Fruit fly (Drosophila melanogaster) whole organism: ENCODE measurements around the gene CG18622.

ENCODE experiments used
- CG8478 ChIP-seq: fragments of >200 bp; optimal IDR thresholded peaks from 2 replicates; lab custom pipeline; 2018; ENCODE audit warnings: inconsistent platforms
- Dll ChIP-seq: fragments of >200 bp; optimal IDR thresholded peaks from 2 replicates; lab custom pipeline; 2017
- EcR ChIP-seq, 2 experiments: fragments of >200 bp; optimal IDR thresholded peaks; 2 replicates each; lab custom pipeline; 2017; ENCODE audit warnings: missing biosample characterization in 2 of 2, missing genetic modification characterization in 2 of 2, missing genetic modification reagents in 2 of 2
- pan ChIP-seq: fragments of >200 bp; optimal IDR thresholded peaks from 2 replicates; lab custom pipeline; 2017
- psq ChIP-seq: fragments of >200 bp; optimal IDR thresholded peaks from 2 replicates; lab custom pipeline; 2017
- usp ChIP-seq: fragments of >200 bp; optimal IDR thresholded peaks from 2 replicates; lab custom pipeline; 2017; ENCODE audit warnings: missing biosample characterization, missing genetic modification characterization, mixed read lengths

The CG18622 gene

DNA sequence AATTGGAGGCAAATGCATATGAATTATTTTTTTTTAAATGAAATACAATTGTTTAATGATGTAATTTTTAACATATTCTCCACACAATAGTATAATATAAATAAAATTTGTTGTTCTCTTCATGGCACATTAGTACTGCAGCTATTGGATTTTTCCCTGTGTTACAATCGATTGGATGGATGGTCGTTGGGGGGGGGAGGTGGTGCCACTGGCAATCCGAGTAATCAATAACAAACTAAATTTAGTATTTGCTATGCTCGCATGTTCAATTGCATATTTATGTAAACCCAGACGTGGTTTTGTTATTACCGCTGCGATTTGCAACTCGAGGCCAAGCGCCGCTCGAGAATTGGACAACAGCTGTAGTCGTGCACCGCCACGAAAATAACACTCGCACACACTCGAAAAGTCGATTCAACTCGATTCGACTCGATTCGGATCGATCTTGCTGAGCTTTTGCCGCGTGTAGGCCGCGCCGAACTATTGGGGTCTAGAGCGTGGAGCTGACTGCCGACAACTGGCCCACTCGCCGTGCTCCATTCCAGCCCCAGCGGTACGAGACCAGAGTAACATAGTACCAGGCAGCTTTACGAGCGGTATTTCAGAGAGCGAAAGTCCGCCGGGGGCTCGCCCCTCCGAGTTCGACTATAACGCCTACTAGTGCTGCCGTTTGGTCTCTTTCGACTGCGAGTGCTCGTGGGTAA lies at the start of gene CG18622:
CG18622 (minus strand) TSS at position 513 of the 704 bp plus-strand sequence.
- TF ChIP-seq psq (lab: Kevin White, UChicago) (no peak), CG8478 (lab: Kevin White, UChicago) (no peak), Dll (lab: Kevin White, UChicago) (no peak), EcR (GFP tag; optimal IDR thresholded peaks at IDR 0.05; lab: Kevin White, UChicago) (no peak), usp (GFP tag; lab: Kevin White, UChicago) (no peak), pan (no peak)

DNA sequence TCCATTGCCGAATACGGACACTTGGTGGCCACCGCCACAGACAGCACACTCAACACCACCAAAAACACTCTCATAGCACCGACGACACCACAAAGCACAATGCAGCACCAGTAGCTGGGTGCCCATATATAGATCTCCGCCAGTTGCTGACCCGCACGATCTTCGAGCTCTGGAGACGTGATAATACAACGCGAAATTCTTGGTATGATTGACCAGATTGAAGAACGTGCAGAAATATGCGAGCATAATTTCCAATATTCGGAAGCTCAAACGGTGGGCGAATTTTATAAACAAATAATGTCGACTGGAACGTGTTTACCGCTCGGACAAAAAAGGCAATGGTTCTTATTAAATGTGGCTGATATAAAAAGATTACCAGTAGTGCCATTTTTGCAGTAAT lies 48.4 kb upstream of the CG18622 start, which contains the start of gene CG4009:
CG4009 (minus strand) TSS at position 101 of the 400 bp plus-strand sequence.
- no peak for TF ChIP-seq usp (GFP tag; lab: Kevin White, UChicago)
- no peak for TF ChIP-seq CG8478 (lab: Kevin White, UChicago)
- TF ChIP-seq Dll (lab: Kevin White, UChicago), result no peak
- no peak for TF ChIP-seq pan
- TF ChIP-seq EcR (GFP tag; optimal IDR thresholded peaks at IDR 0.05; lab: Kevin White, UChicago), result no peak
- no peak for TF ChIP-seq psq (lab: Kevin White, UChicago)

DNA sequence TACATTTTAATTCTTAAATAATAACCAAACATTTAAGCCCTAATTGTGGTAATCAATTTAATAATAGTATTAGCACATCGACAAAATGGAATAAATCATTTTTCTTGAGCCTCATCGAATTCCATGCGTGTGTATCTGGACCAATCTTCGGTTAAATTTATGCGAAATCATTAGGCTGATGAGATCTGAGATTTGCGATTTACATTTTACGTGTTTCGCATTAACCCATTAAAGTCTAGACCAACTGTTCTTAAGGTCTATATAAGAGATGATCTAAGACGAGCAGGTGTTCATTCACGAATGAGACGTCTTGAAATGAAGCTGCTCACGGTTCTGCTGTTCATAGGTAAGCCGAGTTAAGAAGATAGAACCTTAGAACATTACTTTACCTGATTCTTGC lies 44.0 kb upstream of the CG18622 start, which contains the start of gene CG31268:
CG31268 (plus strand) TSS at position 301 of the 400 bp plus-strand sequence.
- no peak for TF ChIP-seq EcR (GFP tag; optimal IDR thresholded peaks at IDR 0.05; lab: Kevin White, UChicago)
- TF ChIP-seq pan, result no peak
- TF ChIP-seq CG8478 (lab: Kevin White, UChicago), result no peak
- TF ChIP-seq usp (GFP tag; lab: Kevin White, UChicago), result no peak
- no peak for TF ChIP-seq psq (lab: Kevin White, UChicago)
- no peak for TF ChIP-seq Dll (lab: Kevin White, UChicago)

DNA sequence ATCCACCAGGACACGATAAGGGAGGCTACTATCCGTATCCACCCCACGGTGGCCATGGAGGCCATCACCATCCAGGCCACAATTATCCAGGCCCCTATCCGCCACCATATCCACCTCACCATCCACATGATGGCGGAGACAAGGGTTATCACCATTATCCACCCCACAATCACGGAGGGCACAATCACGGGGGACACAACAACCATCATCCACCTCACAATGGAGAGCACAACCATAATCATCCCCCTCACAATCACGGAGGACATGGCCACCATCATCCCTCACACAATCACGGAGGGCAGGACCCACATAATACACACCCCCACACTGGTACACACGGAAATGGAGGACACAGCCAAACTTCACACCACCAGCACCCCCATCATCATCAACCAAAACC lies 42.3 kb upstream of the CG18622 start:
- TF ChIP-seq psq (lab: Kevin White, UChicago) (no peak), pan (no peak), usp (GFP tag; lab: Kevin White, UChicago) (no peak), Dll (lab: Kevin White, UChicago) (no peak), CG8478 (lab: Kevin White, UChicago) (no peak), EcR (GFP tag; optimal IDR thresholded peaks at IDR 0.05; lab: Kevin White, UChicago) (no peak)

DNA sequence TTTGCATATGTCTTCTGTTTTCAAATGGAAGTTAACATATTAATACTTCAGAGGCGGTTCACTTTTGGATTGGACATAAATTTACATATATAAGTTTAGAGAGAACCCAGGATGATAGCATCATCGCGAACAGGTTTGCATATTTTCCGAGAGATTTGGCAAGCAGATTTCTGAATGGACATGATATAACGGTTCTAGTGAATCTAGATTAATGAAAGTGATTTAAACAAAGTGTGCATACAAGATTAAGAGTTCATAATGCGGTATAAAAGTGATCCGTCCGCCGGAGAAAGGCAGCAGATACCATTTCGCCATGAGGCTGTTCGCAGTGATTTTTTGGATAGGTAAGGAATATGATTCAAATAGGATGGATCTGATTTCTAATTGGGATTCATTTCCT lies 40.9 kb upstream of the CG18622 start, which contains the start of gene CG5225:
CG5225 (plus strand) TSS at position 301 of the 400 bp plus-strand sequence.
- TF ChIP-seq usp (GFP tag; lab: Kevin White, UChicago), result no peak

DNA sequence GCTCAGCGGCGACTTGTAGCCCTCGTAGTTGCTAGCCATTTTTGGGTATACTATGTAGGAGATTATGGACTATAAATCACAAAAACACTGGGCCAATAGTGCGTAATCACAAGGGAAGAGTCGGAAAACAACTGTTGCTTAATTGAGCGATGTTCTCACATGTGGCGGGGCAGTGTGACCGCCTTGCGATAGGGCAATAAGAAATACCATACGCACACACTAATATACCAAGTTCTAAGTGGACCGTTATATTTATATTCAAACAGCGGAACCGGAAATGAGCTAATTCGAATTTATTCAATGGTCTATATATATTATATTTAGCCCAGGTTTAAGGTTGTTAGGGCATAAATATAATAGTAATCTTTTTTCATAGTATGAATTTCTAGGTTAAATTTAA lies 33.4 kb upstream of the CG18622 start, which contains the start of gene Adsl:
Adsl (minus strand) TSS at position 165 of the 400 bp plus-strand sequence.
- TF ChIP-seq usp (GFP tag; lab: Kevin White, UChicago) (no peak), EcR (GFP tag; optimal IDR thresholded peaks at IDR 0.05; lab: Kevin White, UChicago) (no peak), CG8478 (lab: Kevin White, UChicago) (no peak), pan (no peak), psq (lab: Kevin White, UChicago) (no peak), Dll (lab: Kevin White, UChicago) (no peak)

DNA sequence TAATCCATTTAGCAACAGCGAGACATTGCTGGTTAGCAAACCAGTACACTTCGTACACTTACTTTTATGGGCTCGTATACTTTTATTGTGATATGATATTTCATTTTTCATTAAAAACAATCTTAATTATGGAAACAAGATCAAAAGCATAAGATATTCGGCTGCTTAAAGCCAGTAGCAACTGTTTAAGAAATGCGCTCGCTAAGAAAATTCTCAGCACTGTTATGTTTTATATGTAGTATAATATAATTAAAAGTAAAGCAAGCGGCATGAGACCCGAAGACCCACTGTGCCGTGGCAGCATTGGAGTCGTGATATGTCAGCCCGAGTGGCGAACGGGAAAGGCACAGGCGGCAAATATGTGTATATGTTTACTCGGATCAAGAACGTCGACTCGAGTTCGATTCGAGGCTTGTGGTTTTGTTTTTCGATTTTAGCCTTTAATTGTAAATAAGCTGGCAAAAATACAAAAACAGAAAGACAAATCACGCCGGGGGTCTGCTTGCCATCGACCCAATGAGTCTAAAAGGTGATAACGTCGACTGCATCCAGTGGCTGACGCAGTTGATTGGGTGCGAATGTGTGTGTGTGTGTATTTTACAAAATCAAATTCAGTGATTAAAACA lies 31.5 kb upstream of the CG18622 start:
- TF ChIP-seq EcR (GFP tag; optimal IDR thresholded peaks at IDR 0.05; lab: Kevin White, UChicago) (no peak), pan (no peak), Dll (lab: Kevin White, UChicago) (no peak), usp (GFP tag; lab: Kevin White, UChicago) (no peak), psq (lab: Kevin White, UChicago) (no peak), CG8478 (lab: Kevin White, UChicago) (no peak)

DNA sequence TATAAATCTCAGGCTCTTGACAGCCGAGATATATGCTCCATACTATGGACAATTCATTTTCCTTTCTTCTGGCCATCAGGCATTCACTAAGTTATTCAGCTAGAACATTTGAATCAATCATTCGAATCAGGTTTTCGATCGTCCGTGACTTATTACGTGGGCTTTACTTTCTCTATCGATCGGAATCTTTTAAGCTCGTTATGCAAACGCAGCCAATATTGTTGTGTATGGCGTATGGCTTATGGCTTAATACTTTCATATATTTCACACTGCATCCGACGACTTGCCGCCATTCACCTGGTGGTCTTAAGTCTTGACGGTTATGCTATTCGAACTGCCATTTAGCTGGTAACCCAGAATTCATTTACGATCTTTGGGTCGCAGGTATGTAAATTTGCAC lies 28.7 kb upstream of the CG18622 start:
- TF ChIP-seq CG8478 (lab: Kevin White, UChicago), result no peak
- TF ChIP-seq usp (GFP tag; lab: Kevin White, UChicago), result no peak
- no peak for TF ChIP-seq psq (lab: Kevin White, UChicago)
- no peak for TF ChIP-seq pan
- TF ChIP-seq EcR (GFP tag; optimal IDR thresholded peaks at IDR 0.05; lab: Kevin White, UChicago), result no peak
- TF ChIP-seq Dll (lab: Kevin White, UChicago), result no peak

DNA sequence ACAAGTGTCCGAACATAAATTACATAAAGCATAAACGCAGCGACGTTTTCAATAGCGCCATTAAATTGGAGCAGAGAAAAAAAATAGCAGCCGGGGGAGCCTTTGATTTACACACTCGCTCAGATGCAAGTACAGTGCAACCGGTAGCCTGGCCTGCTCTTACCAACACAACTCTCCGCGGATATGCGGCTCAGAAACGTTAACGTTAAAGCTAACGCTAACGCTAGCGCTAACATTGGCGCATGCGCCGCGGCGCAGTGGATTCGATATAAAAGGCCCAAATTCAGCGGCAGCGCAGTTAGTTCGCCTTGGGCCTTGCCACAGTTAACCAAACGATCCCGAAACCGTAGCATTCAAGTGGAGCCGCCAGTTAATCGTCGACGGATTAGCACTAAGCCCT lies 26.7 kb upstream of the CG18622 start, which contains the start of gene Pxd:
Pxd (plus strand) TSS at position 301 of the 400 bp plus-strand sequence.
- TF ChIP-seq pan, result no peak
- no peak for TF ChIP-seq usp (GFP tag; lab: Kevin White, UChicago)
- no peak for TF ChIP-seq CG8478 (lab: Kevin White, UChicago)
- TF ChIP-seq Dll (lab: Kevin White, UChicago), result no peak
- no peak for TF ChIP-seq EcR (GFP tag; optimal IDR thresholded peaks at IDR 0.05; lab: Kevin White, UChicago)
- no peak for TF ChIP-seq psq (lab: Kevin White, UChicago)

DNA sequence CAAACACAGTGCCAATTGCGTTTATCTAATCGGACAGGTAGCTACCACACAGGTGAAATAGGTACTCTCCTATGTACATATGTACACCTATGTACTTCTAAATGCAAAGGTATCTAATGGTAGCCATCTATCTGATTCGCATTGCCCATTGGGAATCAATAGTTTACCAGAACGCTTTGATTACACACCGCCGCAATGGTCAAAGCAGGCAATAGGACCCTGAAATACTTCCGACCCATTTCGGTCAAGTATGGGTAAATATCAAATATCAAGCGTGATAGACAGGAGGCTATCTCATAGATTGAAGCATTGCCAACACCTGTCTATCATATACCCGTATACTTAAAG lies 21.1 kb upstream of the CG18622 start:
- no peak for TF ChIP-seq pan
- TF ChIP-seq Dll (lab: Kevin White, UChicago), result no peak
- no peak for TF ChIP-seq psq (lab: Kevin White, UChicago)

DNA sequence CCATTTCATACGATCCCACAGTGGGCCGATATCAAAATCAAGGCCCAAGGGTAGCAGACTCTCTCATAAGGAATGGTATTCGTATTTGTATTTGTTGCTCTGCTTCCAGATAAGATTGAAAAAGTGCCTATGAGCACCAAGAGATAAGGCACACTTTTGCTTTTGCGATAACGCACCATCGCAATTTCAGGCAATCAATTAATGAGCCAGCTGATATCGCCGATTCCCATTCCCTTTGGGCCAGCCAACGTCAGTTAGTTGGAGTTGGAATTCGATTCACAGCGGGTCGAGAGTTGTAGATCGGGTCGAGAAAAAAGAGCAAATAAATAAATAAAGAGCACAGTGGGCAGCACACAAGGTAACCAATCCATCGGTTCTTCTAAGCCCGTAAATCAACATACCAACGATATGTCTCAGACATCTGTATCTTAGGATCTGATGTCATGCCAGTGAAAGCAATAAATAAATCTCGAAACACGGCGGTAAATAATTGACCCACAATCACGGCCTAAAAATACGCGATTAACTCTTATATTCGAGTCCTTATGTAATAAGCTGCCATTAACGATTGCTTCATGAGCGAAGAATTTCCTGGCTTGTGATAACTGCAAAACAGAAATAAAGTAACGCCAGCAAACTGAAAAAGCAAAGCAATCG lies 20.6 kb upstream of the CG18622 start, which contains the start of gene CG8907:
CG8907 (plus strand) TSS at position 252 of the 657 bp plus-strand sequence.
- TF ChIP-seq usp (GFP tag; lab: Kevin White, UChicago) (no peak), CG8478 (lab: Kevin White, UChicago) (no peak), EcR (GFP tag; optimal IDR thresholded peaks at IDR 0.05; lab: Kevin White, UChicago) (no peak), pan (no peak), Dll (lab: Kevin White, UChicago) (no peak), psq (lab: Kevin White, UChicago) (no peak)
